Fruit fly (Drosophila melanogaster) whole organism, embryonic: ENCODE data around the gene CG6340.

Source experiments
- Ada2b ChIP-seq: fragments of 200-800 bp; sonication (Bioruptor generic); IDR thresholded peaks from 2 replicates; pipeline ENCODE4 v1.3.6; 2022; ENCODE audit warnings: missing biosample characterization, missing genetic modification characterization
- Awh ChIP-seq: fragments of 200-800 bp; sonication (Bioruptor generic); IDR thresholded peaks from 2 replicates; pipeline ENCODE4, ENCODE4 v1.3.6; 2022; ENCODE audit warnings: missing biosample characterization, missing genetic modification characterization
- CG10321 ChIP-seq: fragments of 200-800 bp; sonication (Bioruptor generic); IDR thresholded peaks from 2 replicates; pipeline ENCODE4 v1.3.6; 2022; ENCODE audit warnings: missing biosample characterization, missing genetic modification characterization
- CG10366 ChIP-seq: fragments of 200-800 bp; sonication (Bioruptor generic); IDR thresholded peaks from 2 replicates; pipeline ENCODE4 v1.3.6; 2022; ENCODE audit warnings: missing biosample characterization, missing genetic modification characterization
- CG11398 ChIP-seq: fragments of 200-800 bp; sonication (Bioruptor generic); optimal IDR thresholded peaks from 2 replicates; lab custom pipeline; 2016; ENCODE audit warnings: missing biosample characterization, missing genetic modification characterization
- CG11695 ChIP-seq: fragments of 200-800 bp; sonication (Bioruptor generic); IDR thresholded peaks from 3 replicates; pipeline ENCODE4 v1.3.6; 2022; ENCODE audit warnings: missing biosample characterization, missing genetic modification characterization
- CG12236 ChIP-seq: fragments of 200-800 bp; sonication (Bioruptor generic); optimal IDR thresholded peaks from 2 replicates; lab custom pipeline; 2016; ENCODE audit warnings: missing biosample characterization, missing genetic modification characterization
- CG14860 ChIP-seq: fragments of 200-800 bp; sonication (Bioruptor generic); IDR thresholded peaks from 3 replicates; pipeline ENCODE4 v1.3.6; 2022; ENCODE audit warnings: missing biosample characterization, missing genetic modification characterization; ENCODE audit not compliant: partially characterized antibody
- CG15011 ChIP-seq: fragments of 200-800 bp; sonication (Bioruptor generic); optimal IDR thresholded peaks from 3 replicates; lab custom pipeline; 2018; ENCODE audit warnings: missing biosample characterization, mild to moderate bottlenecking, missing genetic modification characterization
- CG15479 ChIP-seq: fragments of 200-800 bp; sonication (Bioruptor generic); optimal IDR thresholded peaks from 3 replicates; lab custom pipeline; 2019; ENCODE audit warnings: missing biosample characterization, mild to moderate bottlenecking, missing genetic modification characterization, moderate library complexity
- CG17612 ChIP-seq: fragments of 200-800 bp; sonication (Bioruptor generic); IDR thresholded peaks from 2 replicates; pipeline ENCODE4 v1.3.6; 2022; ENCODE audit warnings: missing biosample characterization, missing genetic modification characterization
- CG18476 ChIP-seq: fragments of 200-800 bp; sonication (Bioruptor generic); optimal IDR thresholded peaks from 2 replicates; lab custom pipeline; 2016; ENCODE audit warnings: missing biosample characterization, mild to moderate bottlenecking, missing genetic modification characterization
- CG18599 ChIP-seq: fragments of 200-800 bp; sonication (Bioruptor generic); optimal IDR thresholded peaks from 3 replicates; lab custom pipeline; 2017; ENCODE audit warnings: missing biosample characterization, missing genetic modification characterization, mild to moderate bottlenecking, moderate library complexity, missing genetic modification reagents
- CG5180 ChIP-seq: fragments of 200-800 bp; sonication (Bioruptor generic); optimal IDR thresholded peaks from 3 replicates; lab custom pipeline; 2017; ENCODE audit warnings: missing biosample characterization, missing genetic modification characterization, mild to moderate bottlenecking, moderate library complexity, missing genetic modification reagents
- CG5245 ChIP-seq: fragments of 200-800 bp; sonication (Bioruptor generic); optimal IDR thresholded peaks from 3 replicates; lab custom pipeline; 2016; ENCODE audit warnings: missing biosample characterization, missing genetic modification characterization
- CG7372 ChIP-seq: fragments of 200-800 bp; sonication (Bioruptor generic); IDR thresholded peaks from 2 replicates; pipeline ENCODE4 v1.3.6; 2022; ENCODE audit warnings: missing biosample characterization, missing genetic modification characterization
- CG8359 ChIP-seq: fragments of 200-800 bp; sonication (Bioruptor generic); optimal IDR thresholded peaks from 2 replicates; lab custom pipeline; 2017; ENCODE audit warnings: missing biosample characterization, mild to moderate bottlenecking, missing genetic modification characterization, borderline replicate concordance
- CG8478 ChIP-seq: fragments of >200 bp; optimal IDR thresholded peaks from 2 replicates; lab custom pipeline; 2018
- CG8924 ChIP-seq: fragments of 200-800 bp; optimal IDR thresholded peaks from 3 replicates; lab custom pipeline; 2019; ENCODE audit warnings: missing biosample characterization, mild to moderate bottlenecking, missing genetic modification characterization, moderate library complexity
- CG9817 ChIP-seq: fragments of 200-800 bp; sonication (Bioruptor generic); optimal IDR thresholded peaks from 2 replicates; lab custom pipeline; 2018; ENCODE audit warnings: missing biosample characterization, mild to moderate bottlenecking, missing genetic modification characterization, moderate library complexity
- CoRest ChIP-seq: fragments of 200-800 bp; sonication (Bioruptor generic); optimal IDR thresholded peaks from 3 replicates; lab custom pipeline; 2018; ENCODE audit warnings: missing biosample characterization, mild to moderate bottlenecking, missing genetic modification characterization, moderate library complexity
- Dll ChIP-seq: fragments of 200-800 bp; sonication (Bioruptor generic); IDR thresholded peaks from 4 replicates; pipeline ENCODE4 v1.3.6; 2022; ENCODE audit warnings: missing biosample characterization, missing genetic modification characterization; ENCODE audit not compliant: partially characterized antibody
- Doc3 ChIP-seq: fragments of 200-800 bp; sonication (Bioruptor generic); IDR thresholded peaks from 3 replicates; pipeline ENCODE4 v1.3.6; 2022; ENCODE audit warnings: missing biosample characterization, missing genetic modification characterization; ENCODE audit not compliant: partially characterized antibody
- Dref ChIP-seq: fragments of 200-800 bp; sonication (Bioruptor generic); IDR thresholded peaks from 2 replicates; pipeline ENCODE4 v1.3.6; 2022; ENCODE audit warnings: missing biosample characterization, missing genetic modification characterization
- ERR ChIP-seq: fragments of 200-800 bp; sonication (Bioruptor generic); optimal IDR thresholded peaks from 2 replicates; lab custom pipeline; 2016; ENCODE audit warnings: missing biosample characterization, missing genetic modification characterization
- Eip74EF ChIP-seq, 2 experiments: fragments of 200-800 bp in 1 of 2; fragments of >200 bp in 1 of 2; sonication (Bioruptor generic) in 1 of 2; optimal IDR thresholded peaks; 2 replicates each; lab custom pipeline; 2017 to 2019; ENCODE audit warnings: missing biosample characterization in 2 of 2, missing genetic modification characterization in 2 of 2, mild to moderate bottlenecking in 1 of 2, moderate library complexity in 1 of 2
- Hey ChIP-seq: fragments of 200-800 bp; sonication (Bioruptor generic); optimal IDR thresholded peaks from 3 replicates; lab custom pipeline; 2018; ENCODE audit warnings: missing biosample characterization, mild to moderate bottlenecking, missing genetic modification characterization
- HmgD ChIP-seq: fragments of 200-800 bp; sonication (Bioruptor generic); optimal IDR thresholded peaks from 3 replicates; lab custom pipeline; 2016; ENCODE audit warnings: missing biosample characterization, missing genetic modification characterization
- HmgZ ChIP-seq: fragments of 200-800 bp; sonication (Bioruptor generic); optimal IDR thresholded peaks from 2 replicates; lab custom pipeline; 2018; ENCODE audit warnings: missing biosample characterization, mild to moderate bottlenecking, missing genetic modification characterization
- Lhr ChIP-seq: fragments of 200-800 bp; sonication (Bioruptor generic); optimal IDR thresholded peaks from 3 replicates; lab custom pipeline; 2017; ENCODE audit warnings: mild to moderate bottlenecking, missing biosample characterization, missing genetic modification reagents, missing genetic modification characterization
- MTF-1 ChIP-seq: fragments of 200-800 bp; sonication (Bioruptor generic); optimal IDR thresholded peaks from 2 replicates; lab custom pipeline; 2018; ENCODE audit warnings: missing biosample characterization, mild to moderate bottlenecking, missing genetic modification characterization, borderline replicate concordance
- NC2α ChIP-seq: fragments of 200-800 bp; sonication (Bioruptor generic); optimal IDR thresholded peaks from 2 replicates; lab custom pipeline; 2016; ENCODE audit warnings: missing biosample characterization, missing genetic modification characterization
- PHDP ChIP-seq: fragments of 200-800 bp; sonication (Bioruptor generic); optimal IDR thresholded peaks from 3 replicates; lab custom pipeline; 2018; ENCODE audit warnings: missing biosample characterization, mild to moderate bottlenecking, missing genetic modification characterization, moderate library complexity
- Rfx ChIP-seq: fragments of 200-800 bp; sonication (Bioruptor generic); IDR thresholded peaks from 2 replicates; pipeline ENCODE4 v1.3.6; 2022; ENCODE audit warnings: missing biosample characterization, missing genetic modification characterization
- emc ChIP-seq: fragments of 200-800 bp; sonication (Bioruptor generic); optimal IDR thresholded peaks from 2 replicates; lab custom pipeline; 2016; ENCODE audit warnings: missing biosample characterization, missing genetic modification characterization
- en ChIP-seq: fragments of 200-800 bp; sonication (Bioruptor generic); optimal IDR thresholded peaks from 2 replicates; lab custom pipeline; 2016; ENCODE audit warnings: missing biosample characterization, missing genetic modification characterization
- grau ChIP-seq: fragments of 200-800 bp; optimal IDR thresholded peaks from 3 replicates; lab custom pipeline; 2019; ENCODE audit warnings: missing biosample characterization, mild to moderate bottlenecking, missing genetic modification characterization, moderate library complexity
- gsb ChIP-seq: fragments of 200-800 bp; sonication (Bioruptor generic); IDR thresholded peaks from 2 replicates; pipeline ENCODE4 v1.3.6; 2022; ENCODE audit warnings: missing biosample characterization, missing genetic modification characterization
- hth ChIP-seq: fragments of >200 bp; optimal IDR thresholded peaks from 2 replicates; lab custom pipeline; 2017; ENCODE audit warnings: inconsistent platforms
- oc ChIP-seq: fragments of 200-800 bp; sonication (Bioruptor generic); optimal IDR thresholded peaks from 2 replicates; lab custom pipeline; 2018; ENCODE audit warnings: missing biosample characterization, mild to moderate bottlenecking, missing genetic modification characterization, moderate library complexity
- peb ChIP-seq: fragments of 200-800 bp; sonication (Bioruptor generic); IDR thresholded peaks from 2 replicates; pipeline ENCODE4 v1.3.6; 2022; ENCODE audit warnings: missing biosample characterization, missing genetic modification characterization
- run ChIP-seq: fragments of 200-800 bp; sonication (Bioruptor generic); optimal IDR thresholded peaks from 3 replicates; lab custom pipeline; 2018; ENCODE audit warnings: missing biosample characterization, mild to moderate bottlenecking, missing genetic modification characterization
- sens ChIP-seq: fragments of 200-800 bp; sonication (Bioruptor generic); peaks from one replicate; lab custom pipeline; 2016; ENCODE audit warnings: missing biosample characterization, missing genetic modification characterization
- sob ChIP-seq: fragments of 200-800 bp; sonication (Bioruptor generic); IDR thresholded peaks from 2 replicates; pipeline ENCODE4 v1.3.6; 2022; ENCODE audit warnings: missing biosample characterization, missing genetic modification characterization
- ssp ChIP-seq: fragments of 200-800 bp; sonication (Bioruptor generic); IDR thresholded peaks from 2 replicates; pipeline ENCODE4 v1.3.6; 2022; ENCODE audit warnings: missing biosample characterization, missing genetic modification characterization
- sug ChIP-seq: fragments of 200-800 bp; optimal IDR thresholded peaks from 2 replicates; lab custom pipeline; 2019; ENCODE audit warnings: missing biosample characterization, mild to moderate bottlenecking, missing genetic modification characterization, moderate library complexity
- tap ChIP-seq: fragments of 200-800 bp; optimal IDR thresholded peaks from 3 replicates; lab custom pipeline; 2019; ENCODE audit warnings: missing biosample characterization, mild to moderate bottlenecking, missing genetic modification characterization, moderate library complexity
- tgo ChIP-seq: fragments of 200-800 bp; sonication (Bioruptor generic); IDR thresholded peaks from 3 replicates; pipeline ENCODE4 v1.3.6; 2022; ENCODE audit warnings: missing biosample characterization, missing genetic modification characterization
- vvl ChIP-seq: fragments of 200-800 bp; sonication (Bioruptor generic); IDR thresholded peaks from 2 replicates; pipeline ENCODE4 v1.3.6; 2022; ENCODE audit warnings: missing biosample characterization, missing genetic modification characterization
- wdn ChIP-seq: fragments of 200-800 bp; sonication (Bioruptor generic); IDR thresholded peaks from 2 replicates; pipeline ENCODE4 v1.3.6; 2022; ENCODE audit warnings: missing biosample characterization, missing genetic modification characterization
- yki ChIP-seq: fragments of >200 bp; optimal IDR thresholded peaks from 3 replicates; lab custom pipeline; 2018
- zfh1 ChIP-seq: fragments of 200-800 bp; sonication (Bioruptor generic); IDR thresholded peaks from 3 replicates; pipeline ENCODE4 v1.3.6; 2022; ENCODE audit warnings: missing biosample characterization, missing genetic modification characterization

The CG6340 gene

DNA sequence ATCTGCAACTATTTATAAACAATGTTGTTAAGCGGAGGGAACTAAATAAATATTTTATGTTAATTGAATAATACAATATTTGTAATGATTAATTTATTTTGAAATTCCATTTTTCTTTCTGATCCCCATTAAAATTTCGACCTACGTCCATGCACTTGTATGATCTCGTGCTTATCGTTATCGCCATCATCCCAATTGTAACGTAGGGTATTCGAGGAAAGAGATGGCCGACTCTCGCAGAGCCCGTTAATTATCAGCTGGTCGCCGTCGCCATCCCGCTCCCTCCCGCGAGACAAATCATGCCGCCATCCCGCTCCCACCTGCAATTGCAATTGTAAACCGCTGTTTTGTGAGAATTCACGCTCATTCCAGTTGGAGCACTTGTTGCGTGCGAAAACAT lies 29.1 kb upstream of the CG6340 start, which contains the start of gene CG11655 (continued):
- peak; percentile 54 for TF ChIP-seq CG15479
- TF ChIP-seq CG18476 (GFP tag; lab: Kevin White, UChicago) = no peak
- TF ChIP-seq CG15011 (GFP tag; lab: Kevin White, UChicago) = no peak
- TF ChIP-seq Dref (GFP tag; lab: Robert Waterston, UW) = 0 out of 2 replicates have a peak, but pooled peaks have one; percentile 23
- no peak for TF ChIP-seq Doc3 (GFP tag; lab: Robert Waterston, UW)
- no peak for TF ChIP-seq run
- TF ChIP-seq grau (tag; lab: Kevin White, UChicago) = peak; percentile 29
- peak; percentile 19 for TF ChIP-seq CG8924 (tag; lab: Kevin White, UChicago)
- no peak for TF ChIP-seq CG5245 (GFP tag; lab: Kevin White, UChicago)
- TF ChIP-seq CG10366 = no peak; the same call in 1 of the 2 replicates
- peak; percentile 45; the same call in 1 of the 2 replicates for TF ChIP-seq Rfx
- TF ChIP-seq Dll (GFP tag; lab: Robert Waterston, UW) = no peak
- no peak for TF ChIP-seq tap (tag; lab: Kevin White, UChicago)
- no peak for TF ChIP-seq HmgD (GFP tag; lab: Kevin White, UChicago)
- TF ChIP-seq CG17612 (GFP tag; lab: Robert Waterston, UW) = no peak
- no peak for TF ChIP-seq emc
- no peak for TF ChIP-seq en (GFP tag; lab: Kevin White, UChicago)
- peak; percentile 6 for TF ChIP-seq CG9817 (tag; lab: Kevin White, UChicago)
- TF ChIP-seq CG7372 (GFP tag; lab: Robert Waterston, UW) = no peak
- peak; percentile 61 for TF ChIP-seq vvl (GFP tag; lab: Robert Waterston, UW)
- peak; percentile 66 for TF ChIP-seq CG8478
- no peak for TF ChIP-seq wdn (GFP tag; lab: Robert Waterston, UW)
- no peak for TF ChIP-seq gsb (GFP tag; lab: Robert Waterston, UW)
- TF ChIP-seq Ada2b (GFP tag; lab: Robert Waterston, UW) = peak; percentile 21; the same call in 1 of the 2 replicates
- TF ChIP-seq MTF-1 (GFP tag; lab: Kevin White, UChicago) = no peak
- TF ChIP-seq zfh1 (GFP tag; lab: Robert Waterston, UW) = peak; percentile 68; the same call in 2 of the 3 replicates
- peak; percentile 23; the same call in 1 of the 2 replicates for TF ChIP-seq sob
- no peak for TF ChIP-seq CG12236 (GFP tag; lab: Kevin White, UChicago)
- TF ChIP-seq Lhr (GFP tag; lab: Kevin White, UChicago) = peak; percentile 8
- peak; percentile 84 for TF ChIP-seq sens (GFP tag; lab: Kevin White, UChicago)
- TF ChIP-seq CG11695 (GFP tag; lab: Robert Waterston, UW) = no peak
- TF ChIP-seq ssp = no peak
- TF ChIP-seq CG8359 = no peak
- TF ChIP-seq PHDP (tag; lab: Kevin White, UChicago) = peak; percentile 43
- no peak for TF ChIP-seq CG11398 (GFP tag; lab: Kevin White, UChicago)
- no peak for TF ChIP-seq oc (tag; lab: Kevin White, UChicago)
- peak; percentile 24 for TF ChIP-seq sug
- TF ChIP-seq Awh (GFP tag; lab: Robert Waterston, UW) = no peak
- TF ChIP-seq hth (lab: Kevin White, UChicago) = no peak
- no peak for TF ChIP-seq yki (lab: Kevin White, UChicago)
- TF ChIP-seq NC2α = no peak
- TF ChIP-seq HmgZ = no peak
- TF ChIP-seq CoRest (tag; lab: Kevin White, UChicago) = peak; percentile 33
- TF ChIP-seq CG10321 (GFP tag; lab: Robert Waterston, UW) = peak; percentile 92
- TF ChIP-seq Eip74EF (GFP tag; optimal IDR thresholded peaks at IDR 0.05; lab: Kevin White, UChicago) = no peak
- TF ChIP-seq tgo (GFP tag; lab: Robert Waterston, UW) = peak; percentile 21; the same call in 1 of the 3 replicates
- no peak for TF ChIP-seq CG5180 (GFP tag; lab: Kevin White, UChicago)
- TF ChIP-seq ERR = no peak
- TF ChIP-seq CG18599 (GFP tag; lab: Kevin White, UChicago) = peak; percentile 39
- TF ChIP-seq CG14860 (GFP tag; lab: Robert Waterston, UW) = no peak
- TF ChIP-seq peb (GFP tag; lab: Robert Waterston, UW) = no peak
- no peak for TF ChIP-seq Hey (tag; lab: Kevin White, UChicago)
